Fruit fly (Drosophila melanogaster): ENCODE results near the gene RpS14b.

- TF ChIP-seq Eip75B (GFP tag; optimal IDR thresholded peaks at IDR 0.05) (no peak), OdsH (GFP tag; optimal IDR thresholded peaks at IDR 0.05) (no peak), Ets96B (tag; optimal IDR thresholded peaks at IDR 0.05) (peak; percentile 71), topi (GFP tag; optimal IDR thresholded peaks at IDR 0.05) (peak; percentile 29)
Measured at dm6 chrX:7946858-7947313, 12.2 kb downstream of the RpS14b start, which contains the start of gene orion.
